Worm (Caenorhabditis elegans) whole organism, young adult: ENCODE measurements around the gene F22D3.4.

ENCODE experiments used
- B0035.1 ChIP-seq: sonication (generic microtip); optimal IDR thresholded peaks from 2 replicates; lab custom pipeline; 2016; ENCODE audit warnings: missing genetic modification characterization, mild to moderate bottlenecking, missing compliant biosample characterization, missing genotype, missing genetic modification reagents
- F10E7.11 ChIP-seq: sonication (generic microtip); optimal IDR thresholded peaks from 2 replicates; lab custom pipeline; 2017; ENCODE audit warnings: mild to moderate bottlenecking, missing genetic modification characterization, moderate library complexity, missing compliant biosample characterization
- Y79H2A.3 ChIP-seq: fragments of 200-800 bp; sonication (Bioruptor generic); conservative IDR thresholded peaks from 2 replicates; pipeline ENCODE4 v1.3.6; 2022; ENCODE audit warnings: missing genetic modification reagents, missing genetic modification characterization, missing compliant biosample characterization
- aptf-2 ChIP-seq: fragments of 200-800 bp; sonication (Bioruptor generic); conservative IDR thresholded peaks from 2 replicates; pipeline ENCODE4 v1.3.6; 2022; ENCODE audit warnings: missing genetic modification reagents, missing genetic modification characterization, missing compliant biosample characterization
- attf-3 ChIP-seq: fragments of 200-800 bp; sonication (Bioruptor generic); conservative IDR thresholded peaks from 2 replicates; pipeline ENCODE4 v1.3.6; 2022; ENCODE audit warnings: missing genetic modification reagents, missing genetic modification characterization, missing compliant biosample characterization
- dpff-1 ChIP-seq: sonication (generic microtip); optimal IDR thresholded peaks from 2 replicates; lab custom pipeline; 2017; ENCODE audit warnings: mild to moderate bottlenecking, missing genetic modification characterization, missing compliant biosample characterization
- efl-1 ChIP-seq: fragments of 150-350 bp; optimal IDR thresholded peaks from 2 replicates; lab custom pipeline; 2014; ENCODE audit warnings: missing biosample characterization, missing genetic modification reagents, missing genetic modification characterization
- hrde-1 ChIP-seq: sonication (generic microtip); optimal IDR thresholded peaks from 2 replicates; lab custom pipeline; 2016; ENCODE audit warnings: missing genetic modification characterization, mild to moderate bottlenecking, missing compliant biosample characterization, moderate library complexity, missing genotype, missing genetic modification reagents, borderline replicate concordance
- madf-10 ChIP-seq: sonication (generic microtip); optimal IDR thresholded peaks from 2 replicates; lab custom pipeline; 2016; ENCODE audit warnings: mild to moderate bottlenecking, missing genetic modification characterization, missing compliant biosample characterization
- mcd-1 ChIP-seq: fragments of 200-800 bp; sonication (Bioruptor generic); IDR thresholded peaks from 2 replicates; pipeline ENCODE4 v1.3.6; 2022; ENCODE audit warnings: missing genetic modification reagents, missing genetic modification characterization, missing compliant biosample characterization
- sea-2 ChIP-seq: fragments of 200-800 bp; sonication (Bioruptor generic); IDR thresholded peaks from 2 replicates; pipeline ENCODE4 v1.3.6; 2022; ENCODE audit warnings: missing genetic modification characterization, missing compliant biosample characterization
- snpc-1.3 ChIP-seq: sonication (generic microtip); optimal IDR thresholded peaks from 2 replicates; lab custom pipeline; 2017; ENCODE audit warnings: missing genetic modification characterization, mild to moderate bottlenecking, missing compliant biosample characterization, antibody characterized with exemption, moderate library complexity, missing genotype, missing genetic modification reagents; ENCODE audit not compliant: insufficient read depth

ce11 chrII:6970515-6970914 is 43.1 kb upstream of the F22D3.4 start, which contains the start of gene C15F1.5:
- no peak for TF ChIP-seq dpff-1 (tag; lab: Kevin White, UChicago)
- no peak for TF ChIP-seq snpc-1.3 (tag; lab: Kevin White, UChicago)
- no peak for TF ChIP-seq F10E7.11
- no peak for TF ChIP-seq sea-2 (GFP tag; lab: Robert Waterston, UW)
- TF ChIP-seq Y79H2A.3 (GFP tag; lab: Robert Waterston, UW): no peak
- no peak for TF ChIP-seq attf-3 (GFP tag; lab: Robert Waterston, UW)
- TF ChIP-seq aptf-2: no peak
- no peak for TF ChIP-seq efl-1 (GFP tag; lab: Kevin White, UChicago)
- no peak for TF ChIP-seq hrde-1
- TF ChIP-seq B0035.1 (tag; lab: Kevin White, UChicago): no peak
- TF ChIP-seq mcd-1: no peak
- TF ChIP-seq madf-10 (tag; lab: Kevin White, UChicago): no peak
